Worm (Caenorhabditis elegans): ENCODE data around the gene F56D5.3.
A peak's percentile ranks its signal among the peaks of the same experiment; 100 is the strongest.

Gene F56D5.3

DNA sequence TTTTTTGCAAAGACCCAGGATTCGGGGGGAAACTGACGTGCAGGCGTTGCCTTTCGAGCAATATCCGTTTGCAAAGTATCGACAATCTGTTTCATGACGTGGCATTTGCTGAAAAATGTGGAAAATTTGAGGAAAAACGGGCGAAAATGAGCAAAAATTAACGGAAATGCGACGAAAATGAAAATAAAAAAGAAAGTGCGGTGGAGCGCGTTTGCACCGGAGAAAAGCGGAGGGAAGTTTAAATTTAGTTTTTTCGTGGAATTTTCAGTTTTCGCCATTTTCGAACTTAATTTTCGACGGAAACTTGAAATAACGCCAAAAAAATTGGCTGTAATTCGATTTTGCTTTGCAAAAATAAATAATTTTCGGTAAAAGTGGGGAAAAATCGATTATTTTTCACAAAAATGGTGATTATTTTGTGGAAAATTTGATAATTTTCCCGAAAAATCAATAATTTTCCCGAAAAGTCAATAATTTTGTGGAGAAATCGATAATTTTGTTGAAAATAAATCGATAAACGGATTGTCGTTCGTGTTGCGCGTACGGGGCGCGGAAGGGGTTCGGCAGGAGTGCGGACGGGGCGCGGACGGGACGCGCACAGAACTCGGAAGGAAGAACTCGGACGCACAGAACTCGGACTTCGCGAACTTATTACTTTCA, 6.5 kb downstream of the F56D5.3 start:
- 0 out of 2 replicates have a peak, but pooled peaks have one; percentile 10 for TF ChIP-seq K11D2.4 (GFP tag; IDR thresholded peaks at IDR 0.05)
- TF ChIP-seq D2030.7 (GFP tag; IDR thresholded peaks at IDR 0.05), result no peak
- no peak for TF ChIP-seq F49E8.2 (tag; optimal IDR thresholded peaks at IDR 0.05; ENCODE audit: insufficient read depth)
- TF ChIP-seq zfh-2 (GFP tag; conservative IDR thresholded peaks at IDR 0.05), result peak; percentile 58; the same call in 1 of the 2 replicates
- TF ChIP-seq Y56A3A.18 (GFP tag; IDR thresholded peaks at IDR 0.05), result 0 out of 2 replicates have a peak, but pooled peaks have one; percentile 19
- TF ChIP-seq ztf-22 (GFP tag; optimal IDR thresholded peaks at IDR 0.05), result no peak
- no peak for TF ChIP-seq sea-2 (GFP tag; IDR thresholded peaks at IDR 0.05)
- no peak for TF ChIP-seq repo-1 (tag; optimal IDR thresholded peaks at IDR 0.05)
- TF ChIP-seq lsy-27 (tag; optimal IDR thresholded peaks at IDR 0.05; ENCODE audit: borderline replicate concordance, insufficient read depth), result no peak
- no peak for TF ChIP-seq F52B5.7 (tag; optimal IDR thresholded peaks at IDR 0.05)
- TF ChIP-seq B0261.1 (tag; optimal IDR thresholded peaks at IDR 0.05), result no peak
- no peak for TF ChIP-seq K12H6.12 (tag; optimal IDR thresholded peaks at IDR 0.05)
- no peak for TF ChIP-seq ceh-79 (tag; optimal IDR thresholded peaks at IDR 0.05)
- TF ChIP-seq mcd-1 (GFP tag; IDR thresholded peaks at IDR 0.05), result peak; percentile 96
- no peak for TF ChIP-seq Y67H2A.10 (GFP tag; conservative IDR thresholded peaks at IDR 0.05)
- TF ChIP-seq cebp-1 (GFP tag; IDR thresholded peaks at IDR 0.05), result no peak
- no peak for TF ChIP-seq cebp-1 (tag; optimal IDR thresholded peaks at IDR 0.05)
- TF ChIP-seq B0035.1 (tag; optimal IDR thresholded peaks at IDR 0.05), result no peak
- TF ChIP-seq mxl-1 (tag; optimal IDR thresholded peaks at IDR 0.05), result no peak
- TF ChIP-seq lin-35 (GFP tag; optimal IDR thresholded peaks at IDR 0.05), result peak in 1 of 3 experiments; percentile 64
- peak; percentile 60 for TF ChIP-seq efl-1 (GFP tag; optimal IDR thresholded peaks at IDR 0.05)
- no peak for TF ChIP-seq chd-7 (tag; optimal IDR thresholded peaks at IDR 0.05)
- no peak for TF ChIP-seq sptf-2 (GFP tag; optimal IDR thresholded peaks at IDR 0.05)
- TF ChIP-seq lin-54 (GFP tag; optimal IDR thresholded peaks at IDR 0.05), result peak; percentile 84
- peak; percentile 29 for TF ChIP-seq dpl-1 (GFP tag; optimal IDR thresholded peaks at IDR 0.05)

DNA sequence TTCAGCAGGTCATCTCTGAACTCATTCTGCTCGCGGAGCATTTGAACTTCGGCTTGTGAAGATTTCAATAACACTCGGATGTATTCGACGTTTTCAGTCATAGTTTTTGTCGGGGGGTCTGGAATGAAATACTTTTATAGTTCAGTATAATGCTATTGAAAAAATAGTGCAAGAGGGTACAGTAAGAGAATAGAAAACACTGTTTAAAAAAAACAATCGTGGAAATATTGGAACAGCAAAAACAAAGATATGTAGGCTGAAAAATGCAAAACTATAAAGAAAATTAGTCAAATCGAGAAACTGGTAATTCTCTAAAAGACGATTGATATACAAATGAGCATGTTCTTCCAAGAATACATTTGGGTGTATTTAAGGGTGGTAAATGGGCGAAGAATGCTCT, 10.6 kb downstream of the F56D5.3 start, which contains the start of gene F56D5.5:
Gene F56D5.5, minus strand, starts transcription at position 101 of the 400 bp plus-strand sequence.
- TF ChIP-seq F57A8.1 (GFP tag; optimal IDR thresholded peaks at IDR 0.05) (no peak), K12H6.12 (tag; optimal IDR thresholded peaks at IDR 0.05) (no peak), snpc-1.3 (tag; optimal IDR thresholded peaks at IDR 0.05; ENCODE audit: insufficient read depth) (no peak), F33H1.4 (GFP tag; IDR thresholded peaks at IDR 0.05) (no peak), lsl-1 (GFP tag; optimal IDR thresholded peaks at IDR 0.05) (no peak), ama-1 (optimal IDR thresholded peaks at IDR 0.05) (no peak), ama-1 (GFP tag; optimal IDR thresholded peaks at IDR 0.05) (no peak), B0336.3 (GFP tag; IDR thresholded peaks at IDR 0.05) (no peak), dox-1 (GFP tag; IDR thresholded peaks at IDR 0.05) (no peak), B0261.1 (tag; optimal IDR thresholded peaks at IDR 0.05) (no peak), ceh-100 (GFP tag; IDR thresholded peaks at IDR 0.05) (no peak), aptf-3 (GFP tag; IDR thresholded peaks at IDR 0.05) (no peak), ccch-3 (GFP tag; optimal IDR thresholded peaks at IDR 0.05) (no peak), madf-3 (GFP tag; IDR thresholded peaks at IDR 0.05) (no peak), Y67H2A.10 (GFP tag; conservative IDR thresholded peaks at IDR 0.05) (no peak), ceh-91 (GFP tag; IDR thresholded peaks at IDR 0.05) (no peak)

All from whole organism, young adult.